Fruit fly (Drosophila melanogaster): ENCODE results near the gene CG15646.

Gene CG15646

dm6 chrX:15618953-15619630 lies 51.7 kb downstream of the CG15646 start (continued):
- TF ChIP-seq ham (GFP tag; IDR thresholded peaks at IDR 0.05) = 0 out of 2 replicates have a peak, but pooled peaks have one; percentile 24
- TF ChIP-seq Gug (GFP tag; IDR thresholded peaks at IDR 0.05) = peak; percentile 83
- peak; percentile 57; the same call in 1 of the 2 replicates for TF ChIP-seq Drgx (GFP tag; IDR thresholded peaks at IDR 0.05)
- TF ChIP-seq Lhr (GFP tag; optimal IDR thresholded peaks at IDR 0.05) = peak; percentile 39
- peak; percentile 85 for TF ChIP-seq Oli (tag; optimal IDR thresholded peaks at IDR 0.05)
- TF ChIP-seq disco-r (GFP tag; optimal IDR thresholded peaks at IDR 0.05) = peak; percentile 25
- TF ChIP-seq CG31388 (GFP tag; optimal IDR thresholded peaks at IDR 0.05) = peak; percentile 62
- TF ChIP-seq wek (GFP tag; optimal IDR thresholded peaks at IDR 0.05) = peak; percentile 55
- peak; percentile 74 for TF ChIP-seq Ada2b (GFP tag; IDR thresholded peaks at IDR 0.05)
- peak; percentile 83 for TF ChIP-seq bcd (GFP tag; optimal IDR thresholded peaks at IDR 0.05)
- TF ChIP-seq CG6272 (GFP tag; IDR thresholded peaks at IDR 0.05) = peak; percentile 67
- TF ChIP-seq CG10321 (GFP tag; IDR thresholded peaks at IDR 0.05) = no peak
- TF ChIP-seq CG7357 (GFP tag; IDR thresholded peaks at IDR 0.05) = peak; percentile 33; the same call in 1 of the 3 replicates
- peak; percentile 73 for TF ChIP-seq CG17802 (tag; optimal IDR thresholded peaks at IDR 0.05)
- TF ChIP-seq jumu (GFP tag; optimal IDR thresholded peaks at IDR 0.05) = peak; percentile 77
- peak; percentile 37 for TF ChIP-seq CG3065 (GFP tag; optimal IDR thresholded peaks at IDR 0.05)
- TF ChIP-seq CG15269 (tag; optimal IDR thresholded peaks at IDR 0.05) = peak; percentile 81
- no peak for TF ChIP-seq CG2129 (GFP tag; IDR thresholded peaks at IDR 0.05; ENCODE audit: partially characterized antibody)
- peak; percentile 66; the same call in 1 of the 2 replicates for TF ChIP-seq CG7372 (GFP tag; IDR thresholded peaks at IDR 0.05)
- TF ChIP-seq CG2712 (tag; optimal IDR thresholded peaks at IDR 0.05) = peak; percentile 85
- peak; percentile 53 for TF ChIP-seq Deaf1 (tag; optimal IDR thresholded peaks at IDR 0.05)
- TF ChIP-seq fru (optimal IDR thresholded peaks at IDR 0.05) = no peak
- TF ChIP-seq Sox100B (GFP tag; optimal IDR thresholded peaks at IDR 0.05) = peak; percentile 69
- TF ChIP-seq stwl (tag; optimal IDR thresholded peaks at IDR 0.05) = no peak
- TF ChIP-seq CG34224 (GFP tag; IDR thresholded peaks at IDR 0.05; ENCODE audit: partially characterized antibody) = no peak
- TF ChIP-seq trh (GFP tag; optimal IDR thresholded peaks at IDR 0.05) = peak; percentile 56
- TF ChIP-seq CG43689 (GFP tag; IDR thresholded peaks at IDR 0.05) = peak; percentile 57
- TF ChIP-seq unc-4 (GFP tag; IDR thresholded peaks at IDR 0.05; ENCODE audit: partially characterized antibody) = no peak
- TF ChIP-seq az2 (GFP tag; optimal IDR thresholded peaks at IDR 0.05) = peak; percentile 88
- TF ChIP-seq CG10979 (tag; optimal IDR thresholded peaks at IDR 0.05) = peak; percentile 82
- TF ChIP-seq caup (GFP tag; optimal IDR thresholded peaks at IDR 0.05; ENCODE audit: severe bottlenecking) = peak; percentile 71
- TF ChIP-seq H15 (GFP tag; IDR thresholded peaks at IDR 0.05) = peak; percentile 79
- peak; percentile 79 for TF ChIP-seq jing (GFP tag; optimal IDR thresholded peaks at IDR 0.05)
- peak; percentile 67 for TF ChIP-seq gsb-n (tag; optimal IDR thresholded peaks at IDR 0.05)
- peak; percentile 69 for TF ChIP-seq fd64A (GFP tag; optimal IDR thresholded peaks at IDR 0.05)
- peak; percentile 79 for TF ChIP-seq CG1603 (tag; optimal IDR thresholded peaks at IDR 0.05)
- TF ChIP-seq grau (tag; optimal IDR thresholded peaks at IDR 0.05) = peak; percentile 79
- peak; percentile 69; the same call in 2 of the 3 replicates for TF ChIP-seq jigr1 (GFP tag; IDR thresholded peaks at IDR 0.05)
- TF ChIP-seq CG31365 (tag; optimal IDR thresholded peaks at IDR 0.05) = peak; percentile 52
- TF ChIP-seq Gsc (GFP tag; IDR thresholded peaks at IDR 0.05) = peak; percentile 53
- TF ChIP-seq pita (GFP tag; optimal IDR thresholded peaks at IDR 0.05) = no peak
- peak; percentile 80 for TF ChIP-seq ap (GFP tag; IDR thresholded peaks at IDR 0.05)
- no peak for TF ChIP-seq Bgb (GFP tag; IDR thresholded peaks at IDR 0.05; ENCODE audit: partially characterized antibody)
- TF ChIP-seq grn (GFP tag; optimal IDR thresholded peaks at IDR 0.05) = peak; percentile 88
- TF ChIP-seq CG12769 (tag; optimal IDR thresholded peaks at IDR 0.05) = peak; percentile 80
- TF ChIP-seq ftz-f1 (GFP tag; optimal IDR thresholded peaks at IDR 0.05) = no peak
- TF ChIP-seq Taf1 (GFP tag; IDR thresholded peaks at IDR 0.05) = peak; percentile 35; the same call in 1 of the 2 replicates
- peak; percentile 82 for TF ChIP-seq CG18262 (tag; optimal IDR thresholded peaks at IDR 0.05)
- peak; percentile 29; the same call in 1 of the 2 replicates for TF ChIP-seq bowl (GFP tag; IDR thresholded peaks at IDR 0.05)

Measured in whole organism, embryonic.